Fruit fly (Drosophila melanogaster): ENCODE measurements around the gene CG7149.
A peak's percentile ranks its signal among the peaks of the same experiment; 100 is the strongest.

CG7149 gene

dm6 chr2L:7821279-7821848, 31.0 kb upstream of the CG7149 start:
- TF ChIP-seq Mio (GFP tag; optimal IDR thresholded peaks at IDR 0.05) (no peak), Sp1 (GFP tag; optimal IDR thresholded peaks at IDR 0.05) (peak; percentile 49), ey (GFP tag; optimal IDR thresholded peaks at IDR 0.05) (peak; percentile 52), jim (GFP tag; optimal IDR thresholded peaks at IDR 0.05) (no peak), psq (GFP tag; optimal IDR thresholded peaks at IDR 0.05) (peak; percentile 22), GATAd (GFP tag; optimal IDR thresholded peaks at IDR 0.05) (no peak), Hnf4 (GFP tag; optimal IDR thresholded peaks at IDR 0.05) (peak; percentile 60), woc (GFP tag; optimal IDR thresholded peaks at IDR 0.05) (peak; percentile 42), HLH106 (tag; optimal IDR thresholded peaks at IDR 0.05) (peak; percentile 41), CG32264 (GFP tag; optimal IDR thresholded peaks at IDR 0.05) (no peak), rgr (GFP tag; optimal IDR thresholded peaks at IDR 0.05) (peak; percentile 52), foxo (GFP tag; optimal IDR thresholded peaks at IDR 0.05) (peak in 1 of 2 experiments; percentile 71), Rel (GFP tag; optimal IDR thresholded peaks at IDR 0.05) (no peak), Rel (tag; optimal IDR thresholded peaks at IDR 0.05) (peak; percentile 32), sage (GFP tag; optimal IDR thresholded peaks at IDR 0.05) (peak; percentile 61), brk (GFP tag; optimal IDR thresholded peaks at IDR 0.05) (no peak), Hr83 (GFP tag; optimal IDR thresholded peaks at IDR 0.05; ENCODE audit: poor library complexity, severe bottlenecking) (peak; percentile 57), dsf (GFP tag; optimal IDR thresholded peaks at IDR 0.05; ENCODE audit: borderline replicate concordance) (no peak), N (GFP tag; optimal IDR thresholded peaks at IDR 0.05) (no peak), Dif (GFP tag; optimal IDR thresholded peaks at IDR 0.05; ENCODE audit: partially characterized antibody) (peak; percentile 45), dmrt93B (GFP tag; optimal IDR thresholded peaks at IDR 0.05) (no peak), Vsx2 (GFP tag; optimal IDR thresholded peaks at IDR 0.05; ENCODE audit: partially characterized antibody) (peak; percentile 80), fru (GFP tag; optimal IDR thresholded peaks at IDR 0.05) (peak; percentile 51), sv (GFP tag; optimal IDR thresholded peaks at IDR 0.05) (peak; percentile 44), OdsH (GFP tag; optimal IDR thresholded peaks at IDR 0.05) (no peak), Myc (optimal IDR thresholded peaks at IDR 0.05) (no peak), h (GFP tag; optimal IDR thresholded peaks at IDR 0.05) (peak; percentile 71), pan (optimal IDR thresholded peaks at IDR 0.05) (no peak), br (GFP tag; optimal IDR thresholded peaks at IDR 0.05) (peak; percentile 22), CrebA (GFP tag; optimal IDR thresholded peaks at IDR 0.05; ENCODE audit: borderline replicate concordance) (no peak), tai (GFP tag; optimal IDR thresholded peaks at IDR 0.05) (no peak), Abd-B (GFP tag; optimal IDR thresholded peaks at IDR 0.05) (no peak)

dm6 chr2L:7820851-7821250, 30.5 kb upstream of the CG7149 start, which contains the start of gene CG7115:
Gene CG7115, plus strand, starts transcription at chr2L:7821151.
- no peak for TF ChIP-seq Dif (GFP tag; optimal IDR thresholded peaks at IDR 0.05; ENCODE audit: partially characterized antibody)
- no peak for TF ChIP-seq dsf (GFP tag; optimal IDR thresholded peaks at IDR 0.05; ENCODE audit: borderline replicate concordance)
- no peak for TF ChIP-seq fru (GFP tag; optimal IDR thresholded peaks at IDR 0.05)
- TF ChIP-seq CG9705 (GFP tag; optimal IDR thresholded peaks at IDR 0.05) = no peak
- no peak for TF ChIP-seq pan (optimal IDR thresholded peaks at IDR 0.05)
- no peak for TF ChIP-seq foxo (GFP tag; optimal IDR thresholded peaks at IDR 0.05)
- no peak for TF ChIP-seq CrebA (GFP tag; optimal IDR thresholded peaks at IDR 0.05; ENCODE audit: borderline replicate concordance)
- TF ChIP-seq GATAd (GFP tag; optimal IDR thresholded peaks at IDR 0.05) = no peak
- TF ChIP-seq Jra (GFP tag; optimal IDR thresholded peaks at IDR 0.05) = no peak
- no peak for TF ChIP-seq Mio (GFP tag; optimal IDR thresholded peaks at IDR 0.05)
- no peak for TF ChIP-seq brk (GFP tag; optimal IDR thresholded peaks at IDR 0.05)
- no peak for TF ChIP-seq sage (GFP tag; optimal IDR thresholded peaks at IDR 0.05)

- TF ChIP-seq CG32264 (GFP tag; optimal IDR thresholded peaks at IDR 0.05) = no peak
- TF ChIP-seq CrebA (GFP tag; optimal IDR thresholded peaks at IDR 0.05; ENCODE audit: borderline replicate concordance) = no peak
- no peak for TF ChIP-seq HLH106 (tag; optimal IDR thresholded peaks at IDR 0.05)
- no peak for TF ChIP-seq psq (GFP tag; optimal IDR thresholded peaks at IDR 0.05)
- TF ChIP-seq Mio (GFP tag; optimal IDR thresholded peaks at IDR 0.05) = no peak
- TF ChIP-seq dl (GFP tag; optimal IDR thresholded peaks at IDR 0.05; ENCODE audit: insufficient read depth in 1 of 2, partially characterized antibody in 2 of 2) = no peak
- TF ChIP-seq usp (GFP tag; optimal IDR thresholded peaks at IDR 0.05) = no peak
- no peak for TF ChIP-seq fru (GFP tag; optimal IDR thresholded peaks at IDR 0.05)
- no peak for TF ChIP-seq lola (GFP tag; optimal IDR thresholded peaks at IDR 0.05)
These were observed 30.1 kb upstream of the CG7149 start for dm6 chr2L:7820408-7820807.
